Fruit fly (Drosophila melanogaster) whole organism, embryonic: ENCODE results near the gene mas.

Experiments used
- CG11695 ChIP-seq: fragments of 200-800 bp; sonication (Bioruptor generic); IDR thresholded peaks from 3 replicates; pipeline ENCODE4 v1.3.6; 2022; ENCODE audit warnings: missing biosample characterization, missing genetic modification characterization
- CG12236 ChIP-seq: fragments of 200-800 bp; sonication (Bioruptor generic); optimal IDR thresholded peaks from 2 replicates; lab custom pipeline; 2016; ENCODE audit warnings: missing biosample characterization, missing genetic modification characterization
- CG17829 ChIP-seq: fragments of 200-800 bp; optimal IDR thresholded peaks from 2 replicates; lab custom pipeline; 2019; ENCODE audit warnings: missing biosample characterization, mild to moderate bottlenecking, missing genetic modification characterization, moderate library complexity
- CG2678 ChIP-seq: fragments of 200-800 bp; sonication (Bioruptor generic); optimal IDR thresholded peaks from 3 replicates; lab custom pipeline; 2019; ENCODE audit warnings: missing biosample characterization, mild to moderate bottlenecking, missing genetic modification characterization, moderate library complexity
- HmgZ ChIP-seq: fragments of 200-800 bp; sonication (Bioruptor generic); optimal IDR thresholded peaks from 2 replicates; lab custom pipeline; 2018; ENCODE audit warnings: missing biosample characterization, mild to moderate bottlenecking, missing genetic modification characterization
- NK7.1 ChIP-seq: fragments of 200-800 bp; sonication (Bioruptor generic); optimal IDR thresholded peaks from 3 replicates; lab custom pipeline; 2016; ENCODE audit warnings: missing biosample characterization, missing genetic modification characterization
- bbx ChIP-seq: fragments of 200-800 bp; sonication (Bioruptor generic); IDR thresholded peaks from 2 replicates; pipeline ENCODE4 v1.3.6; 2022; ENCODE audit warnings: missing biosample characterization, missing genetic modification characterization; ENCODE audit not compliant: partially characterized antibody

DNA sequence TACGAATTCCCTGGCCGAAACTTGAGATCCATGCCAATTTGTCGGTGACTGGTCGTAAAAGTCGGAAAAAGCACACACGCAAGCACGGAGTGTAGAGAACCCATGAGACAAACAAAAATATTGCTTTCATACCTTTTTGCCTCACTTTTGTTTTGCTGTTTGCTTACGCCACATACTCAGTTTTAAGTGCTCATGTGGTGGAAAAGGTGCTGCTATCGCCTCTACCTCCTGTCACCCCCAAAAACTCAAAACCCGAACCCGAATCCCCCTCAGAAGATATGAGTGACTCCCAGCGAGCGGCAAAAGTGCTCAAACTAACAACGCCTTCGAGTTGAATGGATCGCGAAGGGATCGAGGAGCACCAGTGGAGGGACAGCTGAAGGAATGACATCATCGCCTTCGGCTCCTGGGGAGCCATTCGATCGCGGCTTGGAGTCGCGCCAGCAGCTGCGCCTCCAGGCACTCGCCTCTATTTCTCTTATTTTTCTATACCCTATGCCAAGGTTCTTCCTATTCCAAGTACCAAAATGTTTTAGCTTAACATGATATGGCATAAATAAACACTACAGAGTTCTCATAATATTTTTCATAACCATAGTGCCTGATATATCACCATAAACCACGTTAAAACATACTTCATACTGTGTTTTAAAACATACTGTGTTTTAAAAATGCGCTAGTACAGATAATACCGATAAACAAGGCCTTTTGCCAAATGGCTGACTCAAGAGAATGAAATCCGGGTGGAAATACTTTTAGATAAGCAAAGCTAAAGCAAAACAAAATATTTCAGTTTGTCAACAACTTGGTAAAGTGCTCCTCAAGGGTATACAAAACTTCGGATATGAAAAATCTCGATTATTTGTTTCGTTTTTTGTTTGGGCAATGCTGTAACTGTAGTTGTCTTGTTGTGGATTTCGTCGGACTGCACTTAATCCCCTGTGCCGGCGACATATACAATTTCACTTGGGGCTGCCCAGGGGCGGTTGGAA is 46.6 kb downstream of the mas start:
- TF ChIP-seq bbx (GFP tag; lab: Robert Waterston, UW), result no peak
- no peak for TF ChIP-seq CG11695 (GFP tag; lab: Robert Waterston, UW)
- no peak for TF ChIP-seq NK7.1
- TF ChIP-seq CG2678 (tag; lab: Kevin White, UChicago), result no peak
- TF ChIP-seq CG12236 (GFP tag; lab: Kevin White, UChicago), result no peak
- TF ChIP-seq CG17829, result no peak
- TF ChIP-seq HmgZ (tag; lab: Kevin White, UChicago), result no peak
